Fruit fly (Drosophila melanogaster) whole organism, embryonic: Measurements from ENCODE around the gene aqz.

ENCODE experiments used
- Atf3 ChIP-seq: fragments of 200-800 bp; sonication (Bioruptor generic); optimal IDR thresholded peaks from 3 replicates; lab custom pipeline; 2016; ENCODE audit warnings: missing biosample characterization, missing genetic modification characterization
- B-H1 ChIP-seq: fragments of 200-800 bp; sonication (Bioruptor generic); IDR thresholded peaks from 3 replicates; pipeline ENCODE4 v1.3.6; 2022; ENCODE audit warnings: missing biosample characterization, missing genetic modification characterization
- Bdp1 ChIP-seq: fragments of 200-800 bp; sonication (Bioruptor generic); optimal IDR thresholded peaks from 3 replicates; lab custom pipeline; 2016; ENCODE audit warnings: missing biosample characterization, missing genetic modification characterization
- C15 ChIP-seq: fragments of 200-800 bp; sonication (Bioruptor generic); IDR thresholded peaks from 3 replicates; pipeline ENCODE4 v1.3.6; 2022; ENCODE audit warnings: missing biosample characterization, missing genetic modification characterization
- CG11247 ChIP-seq: fragments of 200-800 bp; sonication (Bioruptor generic); IDR thresholded peaks from 2 replicates; pipeline ENCODE4 v1.3.6; 2022; ENCODE audit warnings: missing biosample characterization, missing genetic modification characterization
- CG11560 ChIP-seq: fragments of 200-800 bp; sonication (Bioruptor generic); IDR thresholded peaks from 3 replicates; pipeline ENCODE4 v1.3.6; 2022; ENCODE audit warnings: missing biosample characterization, missing genetic modification characterization
- CG12236 ChIP-seq: fragments of 200-800 bp; sonication (Bioruptor generic); optimal IDR thresholded peaks from 2 replicates; lab custom pipeline; 2016; ENCODE audit warnings: missing biosample characterization, missing genetic modification characterization
- CG12391 ChIP-seq: fragments of 200-800 bp; sonication (Bioruptor generic); optimal IDR thresholded peaks from 3 replicates; lab custom pipeline; 2018; ENCODE audit warnings: missing biosample characterization, mild to moderate bottlenecking, missing genetic modification characterization, moderate library complexity
- CG15011 ChIP-seq: fragments of 200-800 bp; sonication (Bioruptor generic); optimal IDR thresholded peaks from 3 replicates; lab custom pipeline; 2018; ENCODE audit warnings: missing biosample characterization, mild to moderate bottlenecking, missing genetic modification characterization
- CG16815 ChIP-seq: fragments of 200-800 bp; sonication (Bioruptor generic); optimal IDR thresholded peaks from 3 replicates; lab custom pipeline; 2017; ENCODE audit warnings: missing biosample characterization, mild to moderate bottlenecking, missing genetic modification characterization
- CG16863 ChIP-seq: fragments of 200-800 bp; sonication (Bioruptor generic); optimal IDR thresholded peaks from 3 replicates; lab custom pipeline; 2016; ENCODE audit warnings: missing biosample characterization, missing genetic modification characterization
- CG1792 ChIP-seq: fragments of 200-800 bp; sonication (Bioruptor generic); optimal IDR thresholded peaks from 2 replicates; lab custom pipeline; 2016; ENCODE audit warnings: missing biosample characterization, missing genetic modification characterization
- CG2712 ChIP-seq: fragments of 200-800 bp; optimal IDR thresholded peaks from 3 replicates; lab custom pipeline; 2019; ENCODE audit warnings: missing biosample characterization, mild to moderate bottlenecking, missing genetic modification characterization, moderate library complexity
- CG4404 ChIP-seq: fragments of 200-800 bp; sonication (Bioruptor generic); IDR thresholded peaks from 2 replicates; pipeline ENCODE4 v1.3.6; 2022; ENCODE audit warnings: missing biosample characterization, missing genetic modification characterization
- CG4820 ChIP-seq: fragments of 200-800 bp; sonication (Bioruptor generic); optimal IDR thresholded peaks from 3 replicates; lab custom pipeline; 2016; ENCODE audit warnings: missing biosample characterization, missing genetic modification characterization
- CG6175 ChIP-seq: fragments of 200-800 bp; sonication (Bioruptor generic); IDR thresholded peaks from 3 replicates; pipeline ENCODE4 v1.3.6; 2022; ENCODE audit warnings: missing biosample characterization, missing genetic modification characterization
- CG7928 ChIP-seq: fragments of 200-800 bp; sonication (Bioruptor generic); optimal IDR thresholded peaks from 2 replicates; lab custom pipeline; 2017; ENCODE audit warnings: missing biosample characterization, mild to moderate bottlenecking, missing genetic modification characterization
- CG8281 ChIP-seq: fragments of 200-800 bp; sonication (Bioruptor generic); optimal IDR thresholded peaks from 2 replicates; lab custom pipeline; 2018; ENCODE audit warnings: missing biosample characterization, mild to moderate bottlenecking, missing genetic modification characterization, moderate library complexity
- CG8478 ChIP-seq: fragments of >200 bp; optimal IDR thresholded peaks from 2 replicates; lab custom pipeline; 2018
- CG9727 ChIP-seq: fragments of 200-800 bp; sonication (Bioruptor generic); optimal IDR thresholded peaks from 3 replicates; lab custom pipeline; 2017; ENCODE audit warnings: missing biosample characterization, mild to moderate bottlenecking, missing genetic modification characterization
- CG9932 ChIP-seq: fragments of 200-800 bp; sonication (Bioruptor generic); IDR thresholded peaks from 2 replicates; pipeline ENCODE4 v1.3.6; 2022; ENCODE audit warnings: missing biosample characterization, missing genetic modification characterization
- Dip2 ChIP-seq: fragments of 200-800 bp; sonication (Bioruptor generic); IDR thresholded peaks from 2 replicates; pipeline ENCODE4 v1.3.6; 2022; ENCODE audit warnings: missing biosample characterization, missing genetic modification characterization
- Dll ChIP-seq: fragments of 200-800 bp; sonication (Bioruptor generic); IDR thresholded peaks from 4 replicates; pipeline ENCODE4 v1.3.6; 2022; ENCODE audit warnings: missing biosample characterization, missing genetic modification characterization; ENCODE audit not compliant: partially characterized antibody
- Dref ChIP-seq: fragments of 200-800 bp; sonication (Bioruptor generic); IDR thresholded peaks from 2 replicates; pipeline ENCODE4 v1.3.6; 2022; ENCODE audit warnings: missing biosample characterization, missing genetic modification characterization
- E2f1 ChIP-seq: fragments of 200-800 bp; sonication (Bioruptor generic); IDR thresholded peaks from 2 replicates; pipeline ENCODE4 v1.3.6; 2022; ENCODE audit warnings: missing biosample characterization, missing genetic modification characterization
- HHEX ChIP-seq: fragments of 200-800 bp; sonication (Bioruptor generic); optimal IDR thresholded peaks from 3 replicates; lab custom pipeline; 2017; ENCODE audit warnings: missing biosample characterization, mild to moderate bottlenecking, missing genetic modification characterization, missing genetic modification reagents
- HLH3B ChIP-seq: fragments of 200-800 bp; sonication (Bioruptor generic); IDR thresholded peaks from 2 replicates; pipeline ENCODE4 v1.3.6; 2022; ENCODE audit warnings: missing biosample characterization, missing genetic modification characterization
- Oaz ChIP-seq: fragments of 200-800 bp; sonication (Bioruptor generic); IDR thresholded peaks from 2 replicates; pipeline ENCODE4 v1.3.6; 2022; ENCODE audit warnings: missing biosample characterization, missing genetic modification characterization
- Opbp ChIP-seq: fragments of 200-800 bp; sonication (Bioruptor generic); IDR thresholded peaks from 3 replicates; pipeline ENCODE4 v1.3.6; 2022; ENCODE audit warnings: missing biosample characterization, missing genetic modification characterization; ENCODE audit not compliant: partially characterized antibody
- Optix ChIP-seq: fragments of 200-800 bp; sonication (Bioruptor generic); IDR thresholded peaks from 3 replicates; pipeline ENCODE4 v1.3.6; 2022; ENCODE audit warnings: missing biosample characterization, missing genetic modification characterization
- Side ChIP-seq: fragments of 200-800 bp; sonication (Bioruptor generic); optimal IDR thresholded peaks from 2 replicates; lab custom pipeline; 2016; ENCODE audit warnings: missing biosample characterization, missing genetic modification characterization
- Ssrp ChIP-seq: fragments of 200-800 bp; sonication (Bioruptor generic); optimal IDR thresholded peaks from 2 replicates; lab custom pipeline; 2018; ENCODE audit warnings: missing biosample characterization, mild to moderate bottlenecking, missing genetic modification characterization, moderate library complexity
- YL-1 ChIP-seq: fragments of 200-800 bp; sonication (Bioruptor generic); optimal IDR thresholded peaks from 3 replicates; lab custom pipeline; 2017; ENCODE audit warnings: missing biosample characterization, mild to moderate bottlenecking, missing genetic modification characterization
- ac ChIP-seq: fragments of 200-800 bp; sonication (Bioruptor generic); optimal IDR thresholded peaks from 3 replicates; lab custom pipeline; 2017; ENCODE audit warnings: missing biosample characterization, mild to moderate bottlenecking, missing genetic modification characterization
- ase ChIP-seq: fragments of 200-800 bp; sonication (Bioruptor generic); IDR thresholded peaks from 3 replicates; pipeline ENCODE4 v1.3.6; 2022; ENCODE audit warnings: missing biosample characterization, missing genetic modification characterization
- corto ChIP-seq: fragments of 200-800 bp; sonication (Bioruptor generic); optimal IDR thresholded peaks from 2 replicates; lab custom pipeline; 2016; ENCODE audit warnings: missing biosample characterization, mild to moderate bottlenecking, missing genetic modification characterization, moderate library complexity
- dati ChIP-seq: fragments of 200-800 bp; sonication (Bioruptor generic); IDR thresholded peaks from 2 replicates; pipeline ENCODE4 v1.3.6; 2022; ENCODE audit warnings: missing biosample characterization, missing genetic modification characterization
- dysf ChIP-seq: fragments of 200-800 bp; sonication (Bioruptor generic); IDR thresholded peaks from 3 replicates; pipeline ENCODE4 v1.3.6; 2022; ENCODE audit warnings: missing biosample characterization, missing genetic modification characterization
- fd64A ChIP-seq: fragments of 200-800 bp; sonication (Bioruptor generic); optimal IDR thresholded peaks from 3 replicates; lab custom pipeline; 2018; ENCODE audit warnings: missing biosample characterization, mild to moderate bottlenecking, missing genetic modification characterization
- fu2 ChIP-seq: fragments of 200-800 bp; sonication (Bioruptor generic); optimal IDR thresholded peaks from 2 replicates; lab custom pipeline; 2016; ENCODE audit warnings: missing biosample characterization, missing genetic modification characterization
- gro ChIP-seq: fragments of 200-800 bp; sonication (Bioruptor generic); optimal IDR thresholded peaks from 2 replicates; lab custom pipeline; 2016; ENCODE audit warnings: missing biosample characterization, missing genetic modification characterization
- ind ChIP-seq: fragments of 200-800 bp; sonication (Bioruptor generic); optimal IDR thresholded peaks from 3 replicates; lab custom pipeline; 2016; ENCODE audit warnings: missing biosample characterization, missing genetic modification characterization
- jumu ChIP-seq: fragments of 200-800 bp; sonication (Bioruptor generic); optimal IDR thresholded peaks from 3 replicates; lab custom pipeline; 2016; ENCODE audit warnings: missing biosample characterization, missing genetic modification characterization
- mirr ChIP-seq: fragments of 200-800 bp; sonication (Bioruptor generic); optimal IDR thresholded peaks from 3 replicates; lab custom pipeline; 2018; ENCODE audit warnings: missing biosample characterization, mild to moderate bottlenecking, missing genetic modification characterization
- pfk ChIP-seq: fragments of 200-800 bp; sonication (Bioruptor generic); optimal IDR thresholded peaks from 2 replicates; lab custom pipeline; 2018; ENCODE audit warnings: missing biosample characterization, mild to moderate bottlenecking, missing genetic modification characterization, moderate library complexity
- rib ChIP-seq: fragments of 200-800 bp; sonication (Bioruptor generic); IDR thresholded peaks from 2 replicates; pipeline ENCODE4 v1.3.6; 2022; ENCODE audit warnings: missing biosample characterization, missing genetic modification characterization
- ro ChIP-seq: fragments of 200-800 bp; sonication (Bioruptor generic); IDR thresholded peaks from 2 replicates; pipeline ENCODE4 v1.3.6; 2022; ENCODE audit warnings: missing biosample characterization, missing genetic modification characterization
- sens ChIP-seq: fragments of 200-800 bp; sonication (Bioruptor generic); peaks from one replicate; lab custom pipeline; 2016; ENCODE audit warnings: missing biosample characterization, missing genetic modification characterization
- slou ChIP-seq: fragments of 200-800 bp; sonication (Bioruptor generic); optimal IDR thresholded peaks from 3 replicates; lab custom pipeline; 2016; ENCODE audit warnings: missing biosample characterization, missing genetic modification characterization
- sob ChIP-seq: fragments of 200-800 bp; sonication (Bioruptor generic); IDR thresholded peaks from 2 replicates; pipeline ENCODE4 v1.3.6; 2022; ENCODE audit warnings: missing biosample characterization, missing genetic modification characterization
- sug ChIP-seq: fragments of 200-800 bp; optimal IDR thresholded peaks from 2 replicates; lab custom pipeline; 2019; ENCODE audit warnings: missing biosample characterization, mild to moderate bottlenecking, missing genetic modification characterization, moderate library complexity
- vfl ChIP-seq: fragments of 200-800 bp; sonication (Bioruptor generic); optimal IDR thresholded peaks from 2 replicates; lab custom pipeline; 2016; ENCODE audit warnings: missing biosample characterization, missing genetic modification characterization

aqz gene

DNA sequence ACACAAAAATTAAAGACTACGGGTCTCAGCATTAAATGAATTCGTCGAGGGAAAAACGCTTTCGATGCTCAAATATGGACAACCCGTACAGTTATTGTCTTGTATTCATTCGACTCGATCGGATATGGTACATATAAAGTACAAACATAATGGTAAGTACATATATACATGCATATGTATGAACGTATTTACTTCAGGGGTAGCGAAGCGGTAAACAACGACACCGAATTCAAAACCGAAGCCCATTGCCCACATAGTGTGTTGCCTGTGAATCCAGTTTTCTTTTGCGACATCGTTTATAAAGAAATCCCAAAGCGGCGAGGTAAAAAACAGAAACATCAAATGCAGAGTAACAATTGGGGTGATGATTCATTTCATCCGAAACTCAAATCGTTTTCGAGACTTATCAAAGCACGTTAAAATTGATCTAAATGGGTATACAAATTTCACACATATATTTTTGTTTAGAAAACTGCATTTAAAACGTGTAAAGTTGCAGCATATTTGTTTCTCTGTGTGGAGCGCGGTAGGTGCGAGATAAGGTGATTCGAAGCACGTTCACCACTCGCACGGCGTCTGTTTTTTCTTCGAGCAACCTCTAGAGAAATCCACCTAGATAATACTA, 8.0 kb downstream of the aqz start (continued):
- no peak for TF ChIP-seq CG7928 (GFP tag; lab: Kevin White, UChicago)
- TF ChIP-seq CG9932 (GFP tag; lab: Robert Waterston, UW) = peak; percentile 73
- peak; percentile 31 for TF ChIP-seq mirr
- TF ChIP-seq rib = no peak
- no peak for TF ChIP-seq corto (GFP tag; lab: Kevin White, UChicago)
- TF ChIP-seq CG12236 (GFP tag; lab: Kevin White, UChicago) = no peak
- TF ChIP-seq CG8478 (lab: Kevin White, UChicago) = no peak
- TF ChIP-seq B-H1 (GFP tag; lab: Robert Waterston, UW) = peak; percentile 48; the same call in 2 of the 3 replicates
- no peak for TF ChIP-seq vfl (GFP tag; lab: Kevin White, UChicago)
- TF ChIP-seq sob (GFP tag; lab: Robert Waterston, UW) = peak; percentile 33; the same call in 1 of the 2 replicates
- peak; percentile 49; the same call in 1 of the 2 replicates for TF ChIP-seq E2f1 (GFP tag; lab: Robert Waterston, UW)
- no peak for TF ChIP-seq dati (GFP tag; lab: Robert Waterston, UW)
- TF ChIP-seq CG12391 (tag; lab: Kevin White, UChicago) = peak; percentile 26
- 0 out of 2 replicates have a peak, but pooled peaks have one; percentile 47 for TF ChIP-seq Oaz (GFP tag; lab: Robert Waterston, UW)
- TF ChIP-seq CG2712 (tag; lab: Kevin White, UChicago) = peak; percentile 44
- TF ChIP-seq ase = peak; percentile 56; the same call in 1 of the 3 replicates
- peak; percentile 47 for TF ChIP-seq CG16863 (GFP tag; lab: Kevin White, UChicago)
- TF ChIP-seq HHEX (GFP tag; lab: Kevin White, UChicago) = peak; percentile 54
- no peak for TF ChIP-seq Dll (GFP tag; lab: Robert Waterston, UW)
- TF ChIP-seq YL-1 = no peak
- no peak for TF ChIP-seq gro (GFP tag; lab: Kevin White, UChicago)
- TF ChIP-seq Bdp1 = peak; percentile 51
- no peak for TF ChIP-seq sug (tag; lab: Kevin White, UChicago)
- TF ChIP-seq CG9727 = peak; percentile 36
- no peak for TF ChIP-seq CG11560
- TF ChIP-seq ro (GFP tag; lab: Robert Waterston, UW) = no peak
- TF ChIP-seq fu2 (GFP tag; lab: Kevin White, UChicago) = no peak
- no peak for TF ChIP-seq Dref (GFP tag; lab: Robert Waterston, UW)
- no peak for TF ChIP-seq Side (GFP tag; lab: Kevin White, UChicago)
- TF ChIP-seq CG16815 (GFP tag; lab: Kevin White, UChicago) = no peak
- no peak for TF ChIP-seq Atf3
- TF ChIP-seq CG11247 (GFP tag; lab: Robert Waterston, UW) = peak; percentile 53; the same call in 1 of the 2 replicates
- TF ChIP-seq Opbp (GFP tag; lab: Robert Waterston, UW) = no peak
- peak; percentile 12 for TF ChIP-seq jumu (GFP tag; lab: Kevin White, UChicago)
- peak; percentile 19 for TF ChIP-seq Ssrp
- no peak for TF ChIP-seq CG15011 (GFP tag; lab: Kevin White, UChicago)
- peak; percentile 10 for TF ChIP-seq CG4820 (GFP tag; lab: Kevin White, UChicago)
- peak; percentile 13 for TF ChIP-seq CG1792 (GFP tag; lab: Kevin White, UChicago)
- TF ChIP-seq ind (GFP tag; lab: Kevin White, UChicago) = peak; percentile 46
- TF ChIP-seq CG4404 = no peak; the same call in 1 of the 2 replicates
- TF ChIP-seq dysf (GFP tag; lab: Robert Waterston, UW) = peak; percentile 70; the same call in 2 of the 3 replicates
- no peak for TF ChIP-seq Dip2 (GFP tag; lab: Robert Waterston, UW)
- peak; percentile 45 for TF ChIP-seq slou (GFP tag; lab: Kevin White, UChicago)
- TF ChIP-seq ac (GFP tag; lab: Kevin White, UChicago) = no peak
- no peak for TF ChIP-seq CG6175 (GFP tag; lab: Robert Waterston, UW)
- TF ChIP-seq HLH3B (GFP tag; lab: Robert Waterston, UW) = peak; percentile 47
- no peak for TF ChIP-seq C15 (GFP tag; lab: Robert Waterston, UW)
- no peak for TF ChIP-seq CG8281
- TF ChIP-seq fd64A = no peak
- peak; percentile 92 for TF ChIP-seq sens
- no peak for TF ChIP-seq Optix (GFP tag; lab: Robert Waterston, UW)
- peak; percentile 34 for TF ChIP-seq pfk (GFP tag; lab: Kevin White, UChicago)
